Worm (Caenorhabditis elegans): ENCODE measurements around the gene C45G9.5.
A peak's percentile ranks its signal among the peaks of the same experiment; 100 is the strongest.
"Not testable (repeated sequence)": the region's sequence is repeated elsewhere in the genome, so short reads cannot be mapped to it uniquely, and the experiment has no call there.

DNA sequence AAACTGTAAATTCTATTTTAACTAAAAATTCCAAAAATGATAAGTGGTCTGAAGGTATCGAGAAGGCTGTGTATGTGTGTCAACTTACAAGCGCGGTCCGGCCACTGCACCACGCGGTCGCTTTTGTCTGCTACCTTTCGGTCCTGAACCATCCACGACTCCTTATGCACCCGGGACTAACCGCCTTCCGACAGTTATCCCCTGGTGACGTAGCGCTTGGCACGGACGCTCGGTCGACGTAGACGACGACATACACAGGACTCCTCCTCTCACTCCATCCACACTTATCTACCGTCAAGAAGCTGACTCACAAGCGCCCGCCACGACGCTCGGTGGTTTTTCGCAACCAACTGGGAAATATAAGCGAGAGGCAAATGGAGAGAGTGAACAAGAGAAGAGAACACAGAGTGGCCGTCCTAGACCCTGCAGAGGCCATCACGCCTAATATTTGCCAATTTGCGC lies 16.5 kb upstream of the C45G9.5 start:
- TF ChIP-seq T26A8.4 (GFP tag; IDR thresholded peaks at IDR 0.05) (peak; percentile 94), hif-1 (tag; optimal IDR thresholded peaks at IDR 0.05) (peak; percentile 32 to 48)
- not testable (repeated sequence) for TF ChIP-seq ces-1 (GFP tag; optimal IDR thresholded peaks at IDR 0.05); nhr-76 (tag; optimal IDR thresholded peaks at IDR 0.05); ceh-82 (tag; optimal IDR thresholded peaks at IDR 0.05); cey-2 (tag; optimal IDR thresholded peaks at IDR 0.05; ENCODE audit: borderline replicate concordance, insufficient read depth); pqm-1 (tag; optimal IDR thresholded peaks at IDR 0.05); zag-1 (tag; optimal IDR thresholded peaks at IDR 0.05)
